Fruit fly (Drosophila melanogaster) whole organism, embryonic: ENCODE results near the gene cindr.

Experiments
- ATbp ChIP-seq: fragments of 200-800 bp; sonication (Bioruptor generic); optimal IDR thresholded peaks from 2 replicates; lab custom pipeline; 2017; ENCODE audit warnings: missing biosample characterization, mild to moderate bottlenecking, missing genetic modification characterization, missing genetic modification reagents
- C15 ChIP-seq: fragments of 200-800 bp; sonication (Bioruptor generic); IDR thresholded peaks from 3 replicates; pipeline ENCODE4 v1.3.6; 2022; ENCODE audit warnings: missing biosample characterization, missing genetic modification characterization
- CG1024 ChIP-seq: fragments of 200-800 bp; sonication (Bioruptor generic); IDR thresholded peaks from 2 replicates; pipeline ENCODE4 v1.3.6; 2022; ENCODE audit warnings: missing biosample characterization, missing genetic modification characterization
- CG10959 ChIP-seq: fragments of 200-800 bp; sonication (Bioruptor generic); IDR thresholded peaks from 2 replicates; pipeline ENCODE4 v1.3.6; 2022; ENCODE audit warnings: missing biosample characterization, missing genetic modification characterization
- CG12391 ChIP-seq: fragments of 200-800 bp; sonication (Bioruptor generic); optimal IDR thresholded peaks from 3 replicates; lab custom pipeline; 2018; ENCODE audit warnings: missing biosample characterization, mild to moderate bottlenecking, missing genetic modification characterization, moderate library complexity
- CG12942 ChIP-seq: fragments of 200-800 bp; sonication (Bioruptor generic); optimal IDR thresholded peaks from 3 replicates; lab custom pipeline; 2016; ENCODE audit warnings: missing biosample characterization, missing genetic modification characterization
- CG15479 ChIP-seq: fragments of 200-800 bp; sonication (Bioruptor generic); optimal IDR thresholded peaks from 3 replicates; lab custom pipeline; 2019; ENCODE audit warnings: missing biosample characterization, mild to moderate bottlenecking, missing genetic modification characterization, moderate library complexity
- CG1603 ChIP-seq: fragments of 200-800 bp; sonication (Bioruptor generic); optimal IDR thresholded peaks from 2 replicates; lab custom pipeline; 2019; ENCODE audit warnings: missing biosample characterization, mild to moderate bottlenecking, missing genetic modification characterization, moderate library complexity
- CG1647 ChIP-seq: fragments of 200-800 bp; sonication (Bioruptor generic); optimal IDR thresholded peaks from 3 replicates; lab custom pipeline; 2016; ENCODE audit warnings: missing biosample characterization, missing genetic modification characterization
- CG16813 ChIP-seq: fragments of 200-800 bp; sonication (Bioruptor generic); IDR thresholded peaks from 3 replicates; pipeline ENCODE4 v1.3.6; 2022; ENCODE audit warnings: missing biosample characterization, missing genetic modification characterization; ENCODE audit not compliant: partially characterized antibody
- CG17802 ChIP-seq: fragments of 200-800 bp; sonication (Bioruptor generic); optimal IDR thresholded peaks from 2 replicates; lab custom pipeline; 2018; ENCODE audit warnings: missing biosample characterization, mild to moderate bottlenecking, missing genetic modification characterization, moderate library complexity
- CG2116 ChIP-seq: fragments of 200-800 bp; sonication (Bioruptor generic); optimal IDR thresholded peaks from 3 replicates; lab custom pipeline; 2018; ENCODE audit warnings: missing biosample characterization, mild to moderate bottlenecking, missing genetic modification characterization
- CG2875 ChIP-seq: fragments of 200-800 bp; sonication (Bioruptor generic); optimal IDR thresholded peaks from 2 replicates; lab custom pipeline; 2017; ENCODE audit warnings: missing biosample characterization, mild to moderate bottlenecking, missing genetic modification characterization, missing genetic modification reagents
- CG32767 ChIP-seq: fragments of 200-800 bp; sonication (Bioruptor generic); IDR thresholded peaks from 2 replicates; pipeline ENCODE4 v1.3.6; 2022; ENCODE audit warnings: missing biosample characterization, missing genetic modification characterization
- CG34376 ChIP-seq: fragments of 200-800 bp; sonication (Bioruptor generic); optimal IDR thresholded peaks from 2 replicates; lab custom pipeline; 2018; ENCODE audit warnings: missing biosample characterization, mild to moderate bottlenecking, missing genetic modification characterization
- CG3847 ChIP-seq: fragments of 200-800 bp; sonication (Bioruptor generic); IDR thresholded peaks from 2 replicates; pipeline ENCODE4 v1.3.6; 2022; ENCODE audit warnings: missing biosample characterization, missing genetic modification characterization
- CG5180 ChIP-seq: fragments of 200-800 bp; sonication (Bioruptor generic); optimal IDR thresholded peaks from 3 replicates; lab custom pipeline; 2017; ENCODE audit warnings: missing biosample characterization, missing genetic modification characterization, mild to moderate bottlenecking, moderate library complexity, missing genetic modification reagents
- CG6272 ChIP-seq: fragments of 200-800 bp; sonication (Bioruptor generic); IDR thresholded peaks from 2 replicates; pipeline ENCODE4 v1.3.6; 2022; ENCODE audit warnings: missing biosample characterization, missing genetic modification characterization
- CG6654 ChIP-seq: fragments of 200-800 bp; sonication (Bioruptor generic); optimal IDR thresholded peaks from 2 replicates; lab custom pipeline; 2017; ENCODE audit warnings: missing biosample characterization, mild to moderate bottlenecking, missing genetic modification characterization
- CG8089 ChIP-seq: fragments of 200-800 bp; sonication (Bioruptor generic); optimal IDR thresholded peaks from 3 replicates; lab custom pipeline; 2016; ENCODE audit warnings: missing biosample characterization, missing genetic modification characterization
- Camta ChIP-seq: fragments of 200-800 bp; sonication (Bioruptor generic); optimal IDR thresholded peaks from 2 replicates; lab custom pipeline; 2016; ENCODE audit warnings: missing biosample characterization, missing genetic modification characterization
- Dip3 ChIP-seq: fragments of 200-800 bp; sonication (Bioruptor generic); optimal IDR thresholded peaks from 3 replicates; lab custom pipeline; 2016; ENCODE audit warnings: missing biosample characterization, missing genetic modification characterization
- Dll ChIP-seq: fragments of 200-800 bp; sonication (Bioruptor generic); IDR thresholded peaks from 4 replicates; pipeline ENCODE4 v1.3.6; 2022; ENCODE audit warnings: missing biosample characterization, missing genetic modification characterization; ENCODE audit not compliant: partially characterized antibody
- Doc3 ChIP-seq: fragments of 200-800 bp; sonication (Bioruptor generic); IDR thresholded peaks from 3 replicates; pipeline ENCODE4 v1.3.6; 2022; ENCODE audit warnings: missing biosample characterization, missing genetic modification characterization; ENCODE audit not compliant: partially characterized antibody
- E2f1 ChIP-seq: fragments of 200-800 bp; sonication (Bioruptor generic); IDR thresholded peaks from 2 replicates; pipeline ENCODE4 v1.3.6; 2022; ENCODE audit warnings: missing biosample characterization, missing genetic modification characterization
- GATAe ChIP-seq: fragments of 200-800 bp; sonication (Bioruptor generic); conservative IDR thresholded peaks from 2 replicates; pipeline ENCODE4 v1.3.6; 2022; ENCODE audit warnings: missing biosample characterization, missing genetic modification characterization
- Mad ChIP-seq: fragments of 200-800 bp; sonication (Bioruptor generic); optimal IDR thresholded peaks from 2 replicates; lab custom pipeline; 2016; ENCODE audit warnings: missing biosample characterization, missing genetic modification characterization
- NC2α ChIP-seq: fragments of 200-800 bp; sonication (Bioruptor generic); optimal IDR thresholded peaks from 2 replicates; lab custom pipeline; 2016; ENCODE audit warnings: missing biosample characterization, missing genetic modification characterization
- Nf-YA ChIP-seq: fragments of 200-800 bp; sonication (Bioruptor generic); IDR thresholded peaks from 2 replicates; pipeline ENCODE4 v1.3.6; 2022; ENCODE audit warnings: missing biosample characterization, missing genetic modification characterization
- Oaz ChIP-seq: fragments of 200-800 bp; sonication (Bioruptor generic); IDR thresholded peaks from 2 replicates; pipeline ENCODE4 v1.3.6; 2022; ENCODE audit warnings: missing biosample characterization, missing genetic modification characterization
- Pdp1 ChIP-seq, 2 experiments: fragments of 200-800 bp; sonication (Bioruptor generic); optimal IDR thresholded peaks; 3 replicates each; lab custom pipeline; 2016; ENCODE audit warnings: missing biosample characterization in 2 of 2, missing genetic modification characterization in 2 of 2, mild to moderate bottlenecking in 1 of 2, moderate library complexity in 1 of 2
- TFAM ChIP-seq: fragments of 200-800 bp; sonication (Bioruptor generic); optimal IDR thresholded peaks from 2 replicates; lab custom pipeline; 2017; ENCODE audit warnings: missing biosample characterization, missing genetic modification characterization, inconsistent platforms
- ara ChIP-seq: fragments of 200-800 bp; sonication (Bioruptor generic); IDR thresholded peaks from 2 replicates; pipeline ENCODE4 v1.3.6; 2022; ENCODE audit warnings: missing biosample characterization, missing genetic modification characterization
- crol ChIP-seq: fragments of 200-800 bp; sonication (Bioruptor generic); IDR thresholded peaks from 2 replicates; pipeline ENCODE4 v1.3.6; 2022; ENCODE audit warnings: missing biosample characterization, missing genetic modification characterization
- disco-r ChIP-seq: fragments of 200-800 bp; sonication (Bioruptor generic); optimal IDR thresholded peaks from 2 replicates; lab custom pipeline; 2016; ENCODE audit warnings: missing biosample characterization, missing genetic modification characterization
- dysf ChIP-seq: fragments of 200-800 bp; sonication (Bioruptor generic); IDR thresholded peaks from 3 replicates; pipeline ENCODE4 v1.3.6; 2022; ENCODE audit warnings: missing biosample characterization, missing genetic modification characterization
- en ChIP-seq: fragments of 200-800 bp; sonication (Bioruptor generic); optimal IDR thresholded peaks from 2 replicates; lab custom pipeline; 2016; ENCODE audit warnings: missing biosample characterization, missing genetic modification characterization
- fu2 ChIP-seq: fragments of 200-800 bp; sonication (Bioruptor generic); optimal IDR thresholded peaks from 2 replicates; lab custom pipeline; 2016; ENCODE audit warnings: missing biosample characterization, missing genetic modification characterization
- ham ChIP-seq: fragments of 200-800 bp; sonication (Bioruptor generic); IDR thresholded peaks from 2 replicates; pipeline ENCODE4 v1.3.6; 2022; ENCODE audit warnings: missing biosample characterization, missing genetic modification characterization
- hkb ChIP-seq, 2 experiments: fragments of 200-800 bp in 1 of 2; fragments of >200 bp in 1 of 2; sonication (Bioruptor generic) in 1 of 2; IDR thresholded peaks in 1 of 2; optimal IDR thresholded peaks in 1 of 2; 2 replicates each; pipeline versions ENCODE4 v1.3.6 to Lab custom; 2017 to 2022; ENCODE audit warnings: missing biosample characterization in 1 of 2, missing genetic modification characterization in 1 of 2
- insv ChIP-seq, 2 experiments: fragments of 200-800 bp; sonication (Bioruptor generic); optimal IDR thresholded peaks; 3 replicates each; lab custom pipeline; 2016 to 2018; ENCODE audit warnings: missing biosample characterization in 2 of 2, missing genetic modification characterization in 2 of 2
- nerfin-1 ChIP-seq: fragments of 200-800 bp; sonication (Bioruptor generic); optimal IDR thresholded peaks from 3 replicates; lab custom pipeline; 2019; ENCODE audit warnings: missing biosample characterization, mild to moderate bottlenecking, missing genetic modification characterization, moderate library complexity
- phol ChIP-seq: fragments of 200-800 bp; sonication (Bioruptor generic); optimal IDR thresholded peaks from 3 replicates; lab custom pipeline; 2018; ENCODE audit warnings: missing biosample characterization, mild to moderate bottlenecking, missing genetic modification characterization, moderate library complexity
- schlank ChIP-seq: fragments of 200-800 bp; sonication (Bioruptor generic); optimal IDR thresholded peaks from 2 replicates; lab custom pipeline; 2018; ENCODE audit warnings: missing biosample characterization, mild to moderate bottlenecking, missing genetic modification characterization
- scrt ChIP-seq: fragments of 200-800 bp; sonication (Bioruptor generic); optimal IDR thresholded peaks from 2 replicates; lab custom pipeline; 2018; ENCODE audit warnings: missing biosample characterization, mild to moderate bottlenecking, missing genetic modification characterization, moderate library complexity
- slbo ChIP-seq: fragments of 200-800 bp; sonication (Bioruptor generic); IDR thresholded peaks from 2 replicates; pipeline ENCODE4 v1.3.6; 2022; ENCODE audit warnings: missing biosample characterization, missing genetic modification characterization
- sna ChIP-seq: fragments of 200-800 bp; sonication (Bioruptor generic); IDR thresholded peaks from 2 replicates; pipeline ENCODE4 v1.3.6; 2022; ENCODE audit warnings: missing biosample characterization, missing genetic modification characterization; ENCODE audit not compliant: partially characterized antibody
- toy ChIP-seq: fragments of 200-800 bp; sonication (Bioruptor generic); IDR thresholded peaks from 2 replicates; pipeline ENCODE4 v1.3.6; 2022; ENCODE audit warnings: missing biosample characterization, missing genetic modification characterization
- trem ChIP-seq: fragments of 200-800 bp; optimal IDR thresholded peaks from 3 replicates; lab custom pipeline; 2019; ENCODE audit warnings: missing biosample characterization, mild to moderate bottlenecking, missing genetic modification characterization, moderate library complexity
- ttk ChIP-seq: fragments of 200-800 bp; sonication (Bioruptor generic); IDR thresholded peaks from 2 replicates; pipeline ENCODE4 v2.1.2; 2022; ENCODE audit warnings: missing biosample characterization, missing genetic modification characterization
- yki ChIP-seq: fragments of >200 bp; optimal IDR thresholded peaks from 3 replicates; lab custom pipeline; 2018

Gene cindr

dm6 chr3R:30802115-30802682 is 6.2 kb upstream of the cindr start (continued):
- no peak for TF ChIP-seq CG32767
- no peak for TF ChIP-seq ara
- no peak for TF ChIP-seq crol
- no peak for TF ChIP-seq CG1647 (GFP tag; lab: Kevin White, UChicago)
- TF ChIP-seq Dll (GFP tag; lab: Robert Waterston, UW), result no peak
- TF ChIP-seq CG15479, result no peak
- TF ChIP-seq CG6272, result no peak
- TF ChIP-seq phol, result no peak
- no peak for TF ChIP-seq CG1603
- no peak for TF ChIP-seq TFAM
- peak; percentile 29 for TF ChIP-seq scrt (GFP tag; lab: Kevin White, UChicago)
- TF ChIP-seq schlank (tag; lab: Kevin White, UChicago), result peak; percentile 70
- peak in 1 of 2 experiments; percentile 21 for TF ChIP-seq Pdp1 (GFP tag; optimal IDR thresholded peaks at IDR 0.05; lab: Kevin White, UChicago)
- TF ChIP-seq toy, result 0 out of 2 replicates have a peak, but pooled peaks have one; percentile 16
- no peak for TF ChIP-seq slbo (GFP tag; lab: Robert Waterston, UW)
- TF ChIP-seq CG2875 (GFP tag; lab: Kevin White, UChicago), result no peak
- TF ChIP-seq trem (tag; lab: Kevin White, UChicago), result no peak
- no peak for TF ChIP-seq Mad (GFP tag; lab: Kevin White, UChicago)
- TF ChIP-seq fu2, result no peak
- no peak for TF ChIP-seq CG10959 (GFP tag; lab: Robert Waterston, UW)
- TF ChIP-seq CG12942 (GFP tag; lab: Kevin White, UChicago), result no peak
- TF ChIP-seq CG1024 (GFP tag; lab: Robert Waterston, UW), result no peak
- no peak for TF ChIP-seq sna (GFP tag; lab: Robert Waterston, UW)
- no peak for TF ChIP-seq hkb (optimal IDR thresholded peaks at IDR 0.05; lab: Kevin White, UChicago)
- no peak for TF ChIP-seq hkb (GFP tag; IDR thresholded peaks at IDR 0.05; lab: Robert Waterston, UW)
- no peak for TF ChIP-seq ATbp (GFP tag; lab: Kevin White, UChicago)
- no peak for TF ChIP-seq dysf
- TF ChIP-seq CG5180, result no peak
- TF ChIP-seq Doc3, result no peak
- TF ChIP-seq yki (lab: Kevin White, UChicago), result no peak
- TF ChIP-seq disco-r (GFP tag; lab: Kevin White, UChicago), result peak; percentile 52
- no peak for TF ChIP-seq CG8089
- no peak for TF ChIP-seq Oaz
- TF ChIP-seq C15 (GFP tag; lab: Robert Waterston, UW), result no peak
- TF ChIP-seq E2f1 (GFP tag; lab: Robert Waterston, UW), result no peak
- no peak for TF ChIP-seq Nf-YA (GFP tag; lab: Robert Waterston, UW)
- no peak for TF ChIP-seq ham (GFP tag; lab: Robert Waterston, UW)
- no peak for TF ChIP-seq GATAe
- peak; percentile 8 for TF ChIP-seq Dip3 (GFP tag; lab: Kevin White, UChicago)
- TF ChIP-seq NC2α (GFP tag; lab: Kevin White, UChicago), result no peak
- TF ChIP-seq nerfin-1 (tag; lab: Kevin White, UChicago), result no peak
- no peak for TF ChIP-seq CG12391
- TF ChIP-seq CG3847 (GFP tag; lab: Robert Waterston, UW), result no peak
- no peak for TF ChIP-seq insv (GFP tag; optimal IDR thresholded peaks at IDR 0.05; lab: Kevin White, UChicago)
- no peak for TF ChIP-seq CG34376 (GFP tag; lab: Kevin White, UChicago)
- TF ChIP-seq Camta (GFP tag; lab: Kevin White, UChicago), result no peak
- TF ChIP-seq CG16813 (GFP tag; lab: Robert Waterston, UW), result no peak
- no peak for TF ChIP-seq ttk (GFP tag; lab: Robert Waterston, UW)
- TF ChIP-seq CG2116 (GFP tag; lab: Kevin White, UChicago), result no peak
- no peak for TF ChIP-seq CG17802
- TF ChIP-seq en (GFP tag; lab: Kevin White, UChicago), result no peak
- no peak for TF ChIP-seq CG6654 (GFP tag; lab: Kevin White, UChicago)
